Fruit fly (Drosophila melanogaster): ENCODE data around the gene CG4520.

CG4520 gene

dm6 chr3R:15792427-15792826, 48.0 kb downstream of the CG4520 start, which contains the start of gene Acyp2 (continued):
- TF ChIP-seq HLH4C (GFP tag; IDR thresholded peaks at IDR 0.05; ENCODE audit: partially characterized antibody) (0 out of 3 replicates have a peak, but pooled peaks have one; percentile 15), BEAF-32 (GFP tag; optimal IDR thresholded peaks at IDR 0.05) (peak; percentile 71), CG11093 (GFP tag; IDR thresholded peaks at IDR 0.05) (no peak), zfh1 (GFP tag; IDR thresholded peaks at IDR 0.05) (0 out of 3 replicates have a peak, but pooled peaks have one; percentile 21), Mes4 (GFP tag; optimal IDR thresholded peaks at IDR 0.05) (no peak), unpg (GFP tag; optimal IDR thresholded peaks at IDR 0.05) (no peak), CG12155 (GFP tag; optimal IDR thresholded peaks at IDR 0.05) (peak; percentile 50), Bteb2 (GFP tag; optimal IDR thresholded peaks at IDR 0.05) (peak; percentile 21), E2f2 (GFP tag; IDR thresholded peaks at IDR 0.05) (peak; percentile 66), CG7987 (GFP tag; optimal IDR thresholded peaks at IDR 0.05) (peak; percentile 9), CG31365 (tag; optimal IDR thresholded peaks at IDR 0.05) (no peak), YL-1 (GFP tag; optimal IDR thresholded peaks at IDR 0.05) (peak; percentile 60), CG2199 (GFP tag; IDR thresholded peaks at IDR 0.05) (peak; percentile 75; the same call in 2 of the 3 replicates), CG11504 (tag; optimal IDR thresholded peaks at IDR 0.05) (peak; percentile 44), Side (GFP tag; optimal IDR thresholded peaks at IDR 0.05) (peak; percentile 12), CG30403 (GFP tag; optimal IDR thresholded peaks at IDR 0.05) (peak; percentile 40), yki (optimal IDR thresholded peaks at IDR 0.05) (no peak), Lim3 (GFP tag; IDR thresholded peaks at IDR 0.05) (no peak), jumu (GFP tag; optimal IDR thresholded peaks at IDR 0.05) (peak; percentile 8), ase (GFP tag; IDR thresholded peaks at IDR 0.05) (no peak), ci (GFP tag; IDR thresholded peaks at IDR 0.05) (peak; percentile 37; the same call in 1 of the 3 replicates), row (GFP tag; IDR thresholded peaks at IDR 0.05) (peak; percentile 52), Doc3 (GFP tag; IDR thresholded peaks at IDR 0.05; ENCODE audit: partially characterized antibody) (peak; percentile 56; the same call in 2 of the 3 replicates), CG17186 (GFP tag; optimal IDR thresholded peaks at IDR 0.05) (peak; percentile 44), CG7928 (GFP tag; optimal IDR thresholded peaks at IDR 0.05) (peak; percentile 98), Gsc (GFP tag; IDR thresholded peaks at IDR 0.05) (no peak), cas (GFP tag; IDR thresholded peaks at IDR 0.05) (no peak), CG10267 (tag; optimal IDR thresholded peaks at IDR 0.05) (peak; percentile 44), CG32772 (GFP tag; IDR thresholded peaks at IDR 0.05) (0 out of 2 replicates have a peak, but pooled peaks have one; percentile 6), kay (GFP tag; optimal IDR thresholded peaks at IDR 0.05) (peak; percentile 12), Hmr (GFP tag; optimal IDR thresholded peaks at IDR 0.05) (peak; percentile 63), CG18764 (GFP tag; optimal IDR thresholded peaks at IDR 0.05) (no peak), bbx (GFP tag; IDR thresholded peaks at IDR 0.05; ENCODE audit: partially characterized antibody) (peak; percentile 60), Opbp (GFP tag; IDR thresholded peaks at IDR 0.05; ENCODE audit: partially characterized antibody) (peak; percentile 59; the same call in 1 of the 3 replicates), unc-4 (GFP tag; IDR thresholded peaks at IDR 0.05; ENCODE audit: partially characterized antibody) (peak; percentile 56; the same call in 1 of the 2 replicates), Ada2b (GFP tag; IDR thresholded peaks at IDR 0.05) (0 out of 2 replicates have a peak, but pooled peaks have one; percentile 11), Max (GFP tag; optimal IDR thresholded peaks at IDR 0.05) (peak; percentile 34), CG8944 (GFP tag; optimal IDR thresholded peaks at IDR 0.05) (peak; percentile 29), lov (optimal IDR thresholded peaks at IDR 0.05) (no peak), lov (GFP tag; IDR thresholded peaks at IDR 0.05) (no peak), Ssrp (tag; optimal IDR thresholded peaks at IDR 0.05) (no peak), HLH54F (GFP tag; optimal IDR thresholded peaks at IDR 0.05) (peak; percentile 26), lab (GFP tag; optimal IDR thresholded peaks at IDR 0.05) (peak; percentile 10), hkb (optimal IDR thresholded peaks at IDR 0.05) (no peak), hkb (GFP tag; IDR thresholded peaks at IDR 0.05) (0 out of 2 replicates have a peak, but pooled peaks have one; percentile 13), CG12942 (GFP tag; optimal IDR thresholded peaks at IDR 0.05) (peak; percentile 28), CG9797 (GFP tag; optimal IDR thresholded peaks at IDR 0.05) (peak; percentile 51), ranshi (GFP tag; IDR thresholded peaks at IDR 0.05) (no peak), CG8765 (GFP tag; IDR thresholded peaks at IDR 0.05) (0 out of 2 replicates have a peak, but pooled peaks have one; percentile 26), lola (GFP tag; optimal IDR thresholded peaks at IDR 0.05) (no peak), CG34376 (GFP tag; optimal IDR thresholded peaks at IDR 0.05) (peak; percentile 1)

Measured in whole organism, embryonic.